Worm (Caenorhabditis elegans): Measurements from ENCODE around the gene M60.6.

DNA sequence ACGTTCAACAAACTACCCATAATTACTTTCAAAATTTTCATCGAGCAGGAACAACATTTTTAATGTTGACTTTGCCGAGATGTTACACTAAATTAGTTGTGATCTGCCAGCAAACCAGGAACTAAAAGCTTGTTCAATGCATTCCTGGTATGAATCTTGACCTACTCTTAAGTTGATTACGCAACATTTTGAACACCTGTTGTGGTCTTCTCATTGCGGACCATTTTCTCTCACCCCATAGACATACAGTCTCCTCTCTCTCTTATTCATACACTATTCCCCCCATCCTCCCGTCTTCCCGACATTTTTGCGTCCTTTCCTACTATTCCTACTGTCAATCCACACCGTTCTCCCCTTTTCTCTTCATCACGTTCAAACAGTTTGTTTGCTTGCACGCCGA, 21.2 kb upstream of the M60.6 start:
- TF ChIP-seq athp-1 (tag; optimal IDR thresholded peaks at IDR 0.05) (no peak), Y56A3A.18 (GFP tag; IDR thresholded peaks at IDR 0.05) (no peak), nfya-1 (tag; optimal IDR thresholded peaks at IDR 0.05; ENCODE audit: borderline replicate concordance, insufficient read depth) (no peak), C06A6.2 (GFP tag; conservative IDR thresholded peaks at IDR 0.05) (no peak), cebp-1 (GFP tag; IDR thresholded peaks at IDR 0.05) (no peak), cebp-1 (tag; optimal IDR thresholded peaks at IDR 0.05) (no peak), dpl-1 (GFP tag; optimal IDR thresholded peaks at IDR 0.05) (no peak), hlh-26 (GFP tag; conservative IDR thresholded peaks at IDR 0.05) (no peak), ceh-79 (tag; optimal IDR thresholded peaks at IDR 0.05) (no peak), mcd-1 (GFP tag; IDR thresholded peaks at IDR 0.05) (no peak), unc-62 (GFP tag; optimal IDR thresholded peaks at IDR 0.05) (no peak), snpc-4 (GFP tag; optimal IDR thresholded peaks at IDR 0.05) (no peak), snpc-4 (tag; optimal IDR thresholded peaks at IDR 0.05) (no peak), madf-10 (tag; optimal IDR thresholded peaks at IDR 0.05) (no peak), ama-1 (optimal IDR thresholded peaks at IDR 0.05) (no peak), ama-1 (GFP tag; optimal IDR thresholded peaks at IDR 0.05) (no peak)
